Worm (Caenorhabditis elegans): ENCODE data around the gene lap-1.

lap-1 gene

DNA sequence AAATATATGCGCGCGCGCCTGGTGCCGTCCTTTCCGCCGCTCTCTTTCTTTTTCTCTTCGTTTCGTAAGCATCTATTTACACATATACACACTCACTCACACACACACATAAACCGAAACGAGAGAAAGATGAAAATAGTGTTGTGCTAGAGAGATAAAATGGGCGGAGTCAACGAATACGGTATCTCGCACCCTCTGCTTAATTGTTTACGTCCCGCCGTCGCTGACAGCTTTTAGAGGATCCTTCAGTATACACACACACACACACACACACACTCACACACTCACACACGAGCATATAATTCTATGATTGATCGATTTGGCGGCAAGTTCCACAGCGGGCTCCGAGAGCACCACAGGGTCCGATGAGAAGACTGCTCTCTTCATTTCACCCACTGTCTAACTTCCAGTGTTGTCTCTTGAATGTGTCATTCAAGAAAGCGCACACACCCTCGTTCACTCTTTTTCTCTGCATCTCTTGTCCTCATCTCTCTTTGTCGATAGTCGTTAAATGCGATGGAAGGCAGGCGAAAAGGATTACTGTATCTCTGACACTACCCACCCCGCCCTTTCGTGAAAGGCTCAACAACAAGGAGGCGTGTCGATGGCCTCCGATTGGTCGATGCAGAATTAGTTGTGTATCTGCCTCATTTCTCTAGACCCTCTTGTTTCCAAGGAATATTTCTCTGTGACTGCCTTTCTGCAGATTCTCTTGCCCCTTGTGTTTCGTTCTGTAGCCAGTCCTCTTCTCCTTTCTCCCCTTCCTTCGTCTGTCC, 15.7 kb upstream of the lap-1 start:
- TF ChIP-seq lin-13 (GFP tag; optimal IDR thresholded peaks at IDR 0.05) (peak; percentile 67), ceh-20 (GFP tag; IDR thresholded peaks at IDR 0.05) (peak; percentile 91), zip-2 (tag; optimal IDR thresholded peaks at IDR 0.05) (peak; percentile 20), ctbp-1 (GFP tag; IDR thresholded peaks at IDR 0.05) (peak; percentile 89), nhr-48 (tag; optimal IDR thresholded peaks at IDR 0.05) (peak; percentile 87), hlh-30 (tag; optimal IDR thresholded peaks at IDR 0.05; ENCODE audit: insufficient read depth) (peak; percentile 83), mes-2 (tag; optimal IDR thresholded peaks at IDR 0.05; ENCODE audit: poor library complexity, severe bottlenecking) (peak; percentile 43), skn-1 (tag; optimal IDR thresholded peaks at IDR 0.05) (no peak), lin-38 (GFP tag; IDR thresholded peaks at IDR 0.05) (peak; percentile 69), ceh-82 (tag; optimal IDR thresholded peaks at IDR 0.05) (no peak), pha-4 (GFP tag; IDR thresholded peaks at IDR 0.05) (peak; percentile 74), pha-4 (tag; optimal IDR thresholded peaks at IDR 0.05) (peak; percentile 76), zag-1 (tag; optimal IDR thresholded peaks at IDR 0.05) (peak; percentile 60), aly-2 (tag; optimal IDR thresholded peaks at IDR 0.05) (no peak), daf-19 (GFP tag; conservative IDR thresholded peaks at IDR 0.05) (0 out of 2 replicates have a peak, but pooled peaks have one; percentile 59), egl-43 (GFP tag; IDR thresholded peaks at IDR 0.05) (peak; percentile 61; the same call in 1 of the 2 replicates), snpc-4 (tag; optimal IDR thresholded peaks at IDR 0.05) (no peak), F44E2.7 (GFP tag; IDR thresholded peaks at IDR 0.05) (no peak), duxl-1 (tag; optimal IDR thresholded peaks at IDR 0.05; ENCODE audit: poor library complexity) (peak; percentile 95), tag-97 (GFP tag; IDR thresholded peaks at IDR 0.05) (no peak), egl-27 (tag; optimal IDR thresholded peaks at IDR 0.05) (no peak), arid-1 (GFP tag; conservative IDR thresholded peaks at IDR 0.05) (peak; percentile 64; the same call in 1 of the 2 replicates), Y5F2A.4 (GFP tag; optimal IDR thresholded peaks at IDR 0.05) (no peak), nhr-41 (GFP tag; IDR thresholded peaks at IDR 0.05) (no peak), Y105C5A.15 (GFP tag; IDR thresholded peaks at IDR 0.05) (no peak), T20F7.1 (GFP tag; optimal IDR thresholded peaks at IDR 0.05) (peak; percentile 88), nhr-76 (tag; optimal IDR thresholded peaks at IDR 0.05) (peak; percentile 24), daf-8 (GFP tag; IDR thresholded peaks at IDR 0.05) (no peak), ces-1 (GFP tag; optimal IDR thresholded peaks at IDR 0.05) (peak; percentile 26), mdl-1 (tag; optimal IDR thresholded peaks at IDR 0.05) (peak; percentile 62 to 81), lin-1 (GFP tag; IDR thresholded peaks at IDR 0.05) (no peak; the same call in 1 of the 2 replicates), saeg-2 (GFP tag; IDR thresholded peaks at IDR 0.05) (no peak), tra-1 (GFP tag; IDR thresholded peaks at IDR 0.05) (no peak), F26F4.8 (GFP tag; conservative IDR thresholded peaks at IDR 0.05) (no peak), nhr-28 (tag; optimal IDR thresholded peaks at IDR 0.05) (peak; percentile 69), nhr-237 (tag; optimal IDR thresholded peaks at IDR 0.05) (no peak), lsy-2 (tag; optimal IDR thresholded peaks at IDR 0.05) (peak; percentile 97 to 98), unc-39 (tag; optimal IDR thresholded peaks at IDR 0.05) (no peak), D1046.2 (GFP tag; IDR thresholded peaks at IDR 0.05) (no peak), ceh-28 (tag; optimal IDR thresholded peaks at IDR 0.05) (peak; percentile 86), T26A8.4 (GFP tag; IDR thresholded peaks at IDR 0.05) (peak; percentile 91), lin-29 (GFP tag; IDR thresholded peaks at IDR 0.05) (no peak), hlh-11 (tag; optimal IDR thresholded peaks at IDR 0.05) (peak; percentile 94), zfp-2 (tag; optimal IDR thresholded peaks at IDR 0.05) (peak; percentile 50), lir-3 (tag; optimal IDR thresholded peaks at IDR 0.05) (peak; percentile 34), ZK546.5 (tag; optimal IDR thresholded peaks at IDR 0.05) (peak in 1 of 2 experiments; percentile 57), spr-1 (tag; optimal IDR thresholded peaks at IDR 0.05) (peak; percentile 83), cey-2 (tag; optimal IDR thresholded peaks at IDR 0.05; ENCODE audit: borderline replicate concordance, insufficient read depth) (no peak), ceh-44 (GFP tag; IDR thresholded peaks at IDR 0.05) (no peak), daf-12 (tag; optimal IDR thresholded peaks at IDR 0.05) (no peak)
